Fruit fly (Drosophila melanogaster) whole organism, prepupa: ENCODE measurements around the gene CG46458.

Source experiments
- Blimp-1 ChIP-seq: fragments of 200-800 bp; sonication (Bioruptor generic); optimal IDR thresholded peaks from 3 replicates; lab custom pipeline; 2017; ENCODE audit warnings: missing biosample characterization, missing genetic modification characterization, mild to moderate bottlenecking, moderate library complexity, missing genetic modification reagents
- CG10631 ChIP-seq: fragments of 200-800 bp; sonication (Bioruptor generic); optimal IDR thresholded peaks from 2 replicates; lab custom pipeline; 2016; ENCODE audit warnings: missing biosample characterization, missing genetic modification characterization
- CG10669 ChIP-seq: fragments of 200-800 bp; sonication (Bioruptor generic); optimal IDR thresholded peaks from 3 replicates; lab custom pipeline; 2018; ENCODE audit warnings: missing biosample characterization, mild to moderate bottlenecking, missing genetic modification characterization, moderate library complexity
- CG11762 ChIP-seq: fragments of 200-800 bp; sonication (Bioruptor generic); optimal IDR thresholded peaks from 3 replicates; lab custom pipeline; 2016; ENCODE audit warnings: missing biosample characterization, missing genetic modification characterization; ENCODE audit not compliant: insufficient read depth
- CG11902 ChIP-seq: fragments of 200-800 bp; sonication (Bioruptor generic); optimal IDR thresholded peaks from 3 replicates; lab custom pipeline; 2016; ENCODE audit warnings: missing biosample characterization, missing genetic modification characterization
- CG15336 ChIP-seq: fragments of 200-800 bp; sonication (Bioruptor generic); IDR thresholded peaks from 2 replicates; pipeline ENCODE4 v1.3.6; 2022; ENCODE audit warnings: missing biosample characterization, missing genetic modification characterization
- CG1621 ChIP-seq: fragments of 200-800 bp; sonication (Bioruptor generic); optimal IDR thresholded peaks from 3 replicates; lab custom pipeline; 2018; ENCODE audit warnings: missing biosample characterization, mild to moderate bottlenecking, missing genetic modification characterization
- CG3032 ChIP-seq: fragments of 200-800 bp; optimal IDR thresholded peaks from 2 replicates; lab custom pipeline; 2019; ENCODE audit warnings: missing biosample characterization, mild to moderate bottlenecking, missing genetic modification characterization, moderate library complexity
- CG32006 ChIP-seq: fragments of 200-800 bp; sonication (Bioruptor generic); optimal IDR thresholded peaks from 3 replicates; lab custom pipeline; 2017; ENCODE audit warnings: missing biosample characterization, mild to moderate bottlenecking, missing genetic modification characterization
- CG34406 ChIP-seq: fragments of 200-800 bp; sonication (Bioruptor generic); optimal IDR thresholded peaks from 3 replicates; lab custom pipeline; 2016; ENCODE audit warnings: missing biosample characterization, missing genetic modification characterization
- CG3919 ChIP-seq: fragments of 200-800 bp; sonication (Bioruptor generic); optimal IDR thresholded peaks from 3 replicates; lab custom pipeline; 2016; ENCODE audit warnings: missing biosample characterization, missing genetic modification characterization
- CG4318 ChIP-seq: fragments of 200-800 bp; sonication (Bioruptor generic); optimal IDR thresholded peaks from 3 replicates; lab custom pipeline; 2017; ENCODE audit warnings: missing biosample characterization, mild to moderate bottlenecking, missing genetic modification characterization
- CG6163 ChIP-seq: fragments of 200-800 bp; sonication (Bioruptor generic); IDR thresholded peaks from 3 replicates; pipeline ENCODE4 v1.3.6; 2022; ENCODE audit warnings: missing biosample characterization, missing genetic modification characterization
- CG6276 ChIP-seq: fragments of 200-800 bp; sonication (Bioruptor generic); optimal IDR thresholded peaks from 2 replicates; lab custom pipeline; 2017; ENCODE audit warnings: missing biosample characterization, mild to moderate bottlenecking, missing genetic modification characterization
- CG6854 ChIP-seq: fragments of 200-800 bp; sonication (Bioruptor generic); optimal IDR thresholded peaks from 2 replicates; lab custom pipeline; 2017; ENCODE audit warnings: missing biosample characterization, mild to moderate bottlenecking, missing genetic modification characterization
- CG7368 ChIP-seq: fragments of 200-800 bp; sonication (Bioruptor generic); optimal IDR thresholded peaks from 3 replicates; lab custom pipeline; 2016; ENCODE audit warnings: missing biosample characterization, missing genetic modification characterization
- CG8119 ChIP-seq: fragments of 200-800 bp; sonication (Bioruptor generic); IDR thresholded peaks from 3 replicates; pipeline ENCODE4 v1.3.6; 2022; ENCODE audit warnings: missing biosample characterization, missing genetic modification characterization
- CG8319 ChIP-seq: fragments of 200-800 bp; sonication (Bioruptor generic); optimal IDR thresholded peaks from 3 replicates; lab custom pipeline; 2016; ENCODE audit warnings: missing biosample characterization, missing genetic modification characterization
- CG8632 ChIP-seq: fragments of 200-800 bp; sonication (Bioruptor generic); optimal IDR thresholded peaks from 3 replicates; lab custom pipeline; 2016; ENCODE audit warnings: missing biosample characterization, missing genetic modification characterization
- CG9139 ChIP-seq: fragments of 200-800 bp; sonication (Bioruptor generic); optimal IDR thresholded peaks from 3 replicates; lab custom pipeline; 2017; ENCODE audit warnings: missing biosample characterization, mild to moderate bottlenecking, missing genetic modification characterization
- Eip75B ChIP-seq: fragments of 200-800 bp; sonication (Bioruptor generic); optimal IDR thresholded peaks from 3 replicates; lab custom pipeline; 2016; ENCODE audit warnings: missing biosample characterization, missing genetic modification characterization
- Eip78C ChIP-seq: fragments of 200-800 bp; sonication (Bioruptor generic); peaks from one replicate; lab custom pipeline; 2016; ENCODE audit warnings: missing biosample characterization, missing genetic modification characterization
- Eip93F ChIP-seq: fragments of 200-800 bp; sonication (Bioruptor generic); optimal IDR thresholded peaks from 2 replicates; lab custom pipeline; 2016; ENCODE audit warnings: missing biosample characterization, mild to moderate bottlenecking, missing genetic modification characterization
- Ets21C ChIP-seq: fragments of 200-800 bp; sonication (Bioruptor generic); optimal IDR thresholded peaks from 3 replicates; lab custom pipeline; 2016; ENCODE audit warnings: missing biosample characterization, missing genetic modification characterization
- Ets96B ChIP-seq: fragments of 200-800 bp; optimal IDR thresholded peaks from 2 replicates; lab custom pipeline; 2019; ENCODE audit warnings: missing biosample characterization, mild to moderate bottlenecking, missing genetic modification characterization, moderate library complexity
- Hr38 ChIP-seq: sonication (Bioruptor generic); optimal IDR thresholded peaks from 2 replicates; lab custom pipeline; 2016; ENCODE audit warnings: missing biosample characterization, missing genetic modification characterization
- Hr4 ChIP-seq: fragments of 200-800 bp; sonication (Bioruptor generic); optimal IDR thresholded peaks from 3 replicates; lab custom pipeline; 2016; ENCODE audit warnings: missing biosample characterization, missing genetic modification characterization
- Lpt ChIP-seq: fragments of 200-800 bp; sonication (Bioruptor generic); optimal IDR thresholded peaks from 3 replicates; lab custom pipeline; 2016; ENCODE audit warnings: missing biosample characterization, missing genetic modification characterization
- Met ChIP-seq: fragments of 200-800 bp; sonication (Bioruptor generic); optimal IDR thresholded peaks from 3 replicates; lab custom pipeline; 2016; ENCODE audit warnings: missing biosample characterization, missing genetic modification characterization
- OdsH ChIP-seq: fragments of 200-800 bp; sonication (Bioruptor generic); optimal IDR thresholded peaks from 3 replicates; lab custom pipeline; 2016; ENCODE audit warnings: missing biosample characterization, missing genetic modification characterization
- Smox ChIP-seq: fragments of 200-800 bp; sonication (Bioruptor generic); optimal IDR thresholded peaks from 3 replicates; lab custom pipeline; 2016; ENCODE audit warnings: missing biosample characterization, missing genetic modification characterization
- Sox102F ChIP-seq: fragments of 200-800 bp; sonication (Bioruptor generic); optimal IDR thresholded peaks from 2 replicates; lab custom pipeline; 2016; ENCODE audit warnings: missing biosample characterization, mild to moderate bottlenecking, missing genetic modification characterization
- Sox14 ChIP-seq: fragments of 200-800 bp; sonication (Bioruptor generic); optimal IDR thresholded peaks from 3 replicates; lab custom pipeline; 2016; ENCODE audit warnings: missing biosample characterization, missing genetic modification characterization
- Sox15 ChIP-seq: fragments of 200-800 bp; sonication (Bioruptor generic); optimal IDR thresholded peaks from 3 replicates; lab custom pipeline; 2016; ENCODE audit warnings: missing biosample characterization, missing genetic modification characterization
- acj6 ChIP-seq: fragments of 200-800 bp; sonication (Bioruptor generic); optimal IDR thresholded peaks from 3 replicates; lab custom pipeline; 2016; ENCODE audit warnings: missing biosample characterization, missing genetic modification characterization
- dac ChIP-seq: fragments of 200-800 bp; sonication (Bioruptor generic); optimal IDR thresholded peaks from 2 replicates; lab custom pipeline; 2017; ENCODE audit warnings: missing biosample characterization, mild to moderate bottlenecking, missing genetic modification characterization
- dsx ChIP-seq: fragments of 200-800 bp; optimal IDR thresholded peaks from 3 replicates; lab custom pipeline; 2019; ENCODE audit warnings: missing biosample characterization, mild to moderate bottlenecking, missing genetic modification characterization, moderate library complexity; ENCODE audit not compliant: poor library complexity, severe bottlenecking
- eg ChIP-seq: fragments of 200-800 bp; sonication (Bioruptor generic); IDR thresholded peaks from 3 replicates; pipeline ENCODE4 v1.3.6; 2022; ENCODE audit warnings: missing biosample characterization, missing genetic modification characterization
- fkh ChIP-seq: fragments of 200-800 bp; sonication (Bioruptor generic); optimal IDR thresholded peaks from 3 replicates; lab custom pipeline; 2017; ENCODE audit warnings: missing biosample characterization, mild to moderate bottlenecking, missing genetic modification characterization, moderate library complexity
- lz ChIP-seq: fragments of 200-800 bp; sonication (Bioruptor generic); optimal IDR thresholded peaks from 3 replicates; lab custom pipeline; 2016; ENCODE audit warnings: missing biosample characterization, missing genetic modification characterization
- net ChIP-seq: fragments of 200-800 bp; sonication (Bioruptor generic); optimal IDR thresholded peaks from 3 replicates; lab custom pipeline; 2016; ENCODE audit warnings: missing biosample characterization, missing genetic modification characterization
- pdm3 ChIP-seq: fragments of 200-800 bp; sonication (Bioruptor generic); optimal IDR thresholded peaks from 3 replicates; lab custom pipeline; 2016; ENCODE audit warnings: missing biosample characterization, missing genetic modification characterization
- salr ChIP-seq, 2 experiments: fragments of 200-800 bp; sonication (Bioruptor generic); optimal IDR thresholded peaks; 3 replicates each; lab custom pipeline; 2016 to 2018; ENCODE audit warnings: missing biosample characterization in 2 of 2, missing genetic modification characterization in 2 of 2, mild to moderate bottlenecking in 1 of 2
- spab ChIP-seq: fragments of 200-800 bp; sonication (Bioruptor generic); optimal IDR thresholded peaks from 2 replicates; lab custom pipeline; 2017; ENCODE audit warnings: missing biosample characterization, mild to moderate bottlenecking, missing genetic modification characterization, missing genetic modification reagents
- ss ChIP-seq, 2 experiments: fragments of 200-800 bp; sonication (Bioruptor generic); optimal IDR thresholded peaks; 2 replicates in 1 of 2; 3 replicates in 1 of 2; lab custom pipeline; 2017 to 2018; ENCODE audit warnings: mild to moderate bottlenecking in 2 of 2, missing biosample characterization in 2 of 2, missing genetic modification characterization in 2 of 2, moderate library complexity in 1 of 2
- svp ChIP-seq: fragments of 200-800 bp; sonication (Bioruptor generic); peaks from one replicate; lab custom pipeline; 2016; ENCODE audit warnings: missing biosample characterization, missing genetic modification characterization
- topi ChIP-seq: fragments of 200-800 bp; sonication (Bioruptor generic); optimal IDR thresholded peaks from 3 replicates; lab custom pipeline; 2016; ENCODE audit warnings: missing biosample characterization, missing genetic modification characterization
- vri ChIP-seq: fragments of 200-800 bp; sonication (Bioruptor generic); optimal IDR thresholded peaks from 3 replicates; lab custom pipeline; 2016; ENCODE audit warnings: missing biosample characterization, mild to moderate bottlenecking, missing genetic modification characterization

The CG46458 gene

dm6 chr3R:6951090-6951489, 7.1 kb downstream of the CG46458 start (continued):
- TF ChIP-seq dac (GFP tag; lab: Kevin White, UChicago) = peak; percentile 59
- TF ChIP-seq CG6854 (GFP tag; lab: Kevin White, UChicago) = peak; percentile 45
- TF ChIP-seq CG9139 = peak; percentile 56
- peak; percentile 77 for TF ChIP-seq CG15336 (GFP tag; lab: Robert Waterston, UW)
- TF ChIP-seq CG3919 (GFP tag; lab: Kevin White, UChicago) = peak; percentile 81
- peak; percentile 75 for TF ChIP-seq net (GFP tag; lab: Kevin White, UChicago)
- peak; percentile 52 for TF ChIP-seq CG8319 (GFP tag; lab: Kevin White, UChicago)
- peak; percentile 68; the same call in 2 of the 3 replicates for TF ChIP-seq eg (GFP tag; lab: Robert Waterston, UW)
- peak; percentile 88 for TF ChIP-seq Sox102F (GFP tag; lab: Kevin White, UChicago)
- peak; percentile 80 for TF ChIP-seq CG10631 (GFP tag; lab: Kevin White, UChicago)
- TF ChIP-seq CG1621 (tag; lab: Kevin White, UChicago) = peak; percentile 77
- TF ChIP-seq spab (GFP tag; lab: Kevin White, UChicago) = peak; percentile 64
- TF ChIP-seq CG4318 = peak; percentile 62
- peak; percentile 73 for TF ChIP-seq CG10669 (GFP tag; lab: Kevin White, UChicago)
- peak; percentile 79 for TF ChIP-seq acj6 (GFP tag; lab: Kevin White, UChicago)
- peak; percentile 82 for TF ChIP-seq topi (GFP tag; lab: Kevin White, UChicago)
- TF ChIP-seq ss (GFP tag; optimal IDR thresholded peaks at IDR 0.05; lab: Kevin White, UChicago) = peak; percentile 60 to 65
- no peak for TF ChIP-seq Hr38 (GFP tag; lab: Kevin White, UChicago)
- TF ChIP-seq lz (GFP tag; lab: Kevin White, UChicago) = peak; percentile 82
- peak; percentile 79 for TF ChIP-seq Lpt
- TF ChIP-seq Eip78C = peak; percentile 96
- peak; percentile 81 for TF ChIP-seq vri (GFP tag; lab: Kevin White, UChicago)
- peak; percentile 59 for TF ChIP-seq CG8632 (GFP tag; lab: Kevin White, UChicago)
- TF ChIP-seq Sox14 = peak; percentile 91
- TF ChIP-seq Smox = peak; percentile 85
- peak; percentile 85 for TF ChIP-seq OdsH (GFP tag; lab: Kevin White, UChicago)
- TF ChIP-seq Hr4 (GFP tag; lab: Kevin White, UChicago) = peak; percentile 73
- TF ChIP-seq CG11902 (GFP tag; lab: Kevin White, UChicago) = peak; percentile 46
- peak; percentile 74 for TF ChIP-seq Ets96B (tag; lab: Kevin White, UChicago)
- TF ChIP-seq Eip75B = peak; percentile 82
- TF ChIP-seq, all 60 proteins: peak for 56

dm6 chr3R:6950111-6950699, 8.0 kb downstream of the CG46458 start:
- 0 out of 3 replicates have a peak, but pooled peaks have one; percentile 15 for TF ChIP-seq eg (GFP tag; lab: Robert Waterston, UW)
- peak; percentile 70 for TF ChIP-seq pdm3
- peak in 1 of 2 experiments; percentile 73 for TF ChIP-seq salr (GFP tag; optimal IDR thresholded peaks at IDR 0.05; lab: Kevin White, UChicago)
- peak; percentile 79 for TF ChIP-seq CG4318
- peak; percentile 65 for TF ChIP-seq CG6276 (GFP tag; lab: Kevin White, UChicago)
- TF ChIP-seq CG11762 = peak; percentile 10
- TF ChIP-seq Ets21C (GFP tag; lab: Kevin White, UChicago) = peak; percentile 63
- peak; percentile 25 for TF ChIP-seq dac (GFP tag; lab: Kevin White, UChicago)
- peak; percentile 51 for TF ChIP-seq CG6854 (GFP tag; lab: Kevin White, UChicago)
- no peak for TF ChIP-seq CG10669 (GFP tag; lab: Kevin White, UChicago)
- no peak for TF ChIP-seq fkh (GFP tag; lab: Kevin White, UChicago)
- peak; percentile 31 for TF ChIP-seq net (GFP tag; lab: Kevin White, UChicago)
- peak; percentile 72 for TF ChIP-seq CG8119 (GFP tag; lab: Robert Waterston, UW)
- peak; percentile 26 for TF ChIP-seq CG34406
- TF ChIP-seq CG3032 (tag; lab: Kevin White, UChicago) = no peak
- peak; percentile 88 for TF ChIP-seq CG32006 (GFP tag; lab: Kevin White, UChicago)
- TF ChIP-seq Met (GFP tag; lab: Kevin White, UChicago) = peak; percentile 84
- no peak for TF ChIP-seq dsx (GFP tag; lab: Kevin White, UChicago)
- TF ChIP-seq lz (GFP tag; lab: Kevin White, UChicago) = peak; percentile 69
- peak; percentile 90 for TF ChIP-seq svp (GFP tag; lab: Kevin White, UChicago)
- TF ChIP-seq Blimp-1 (GFP tag; lab: Kevin White, UChicago) = peak; percentile 55
- TF ChIP-seq CG3919 (GFP tag; lab: Kevin White, UChicago) = peak; percentile 57
- no peak for TF ChIP-seq CG7368 (GFP tag; lab: Kevin White, UChicago)
- TF ChIP-seq Lpt = peak; percentile 80
- TF ChIP-seq Hr38 (GFP tag; lab: Kevin White, UChicago) = no peak
- TF ChIP-seq Eip93F (GFP tag; lab: Kevin White, UChicago) = no peak
- peak; percentile 77 for TF ChIP-seq topi (GFP tag; lab: Kevin White, UChicago)
- TF ChIP-seq CG6163 = no peak
- TF ChIP-seq Sox15 (GFP tag; lab: Kevin White, UChicago) = peak; percentile 18
